Fruit fly (Drosophila melanogaster): ENCODE data around the gene CG14050.

The CG14050 gene

dm6 chrX:2303771-2304513 lies 22.1 kb downstream of the CG14050 start (continued):
- TF ChIP-seq CG17912 (GFP tag; optimal IDR thresholded peaks at IDR 0.05) = no peak
- peak; percentile 66 for TF ChIP-seq Deaf1 (tag; optimal IDR thresholded peaks at IDR 0.05)
- peak; percentile 91 for TF ChIP-seq slbo (GFP tag; IDR thresholded peaks at IDR 0.05)
- TF ChIP-seq peb (GFP tag; IDR thresholded peaks at IDR 0.05) = peak; percentile 77; the same call in 1 of the 2 replicates
- peak; percentile 55 for TF ChIP-seq CG7987 (GFP tag; optimal IDR thresholded peaks at IDR 0.05)
- TF ChIP-seq mirr (GFP tag; optimal IDR thresholded peaks at IDR 0.05) = peak; percentile 63
- peak; percentile 99 for TF ChIP-seq Ets65A (GFP tag)
- peak; percentile 60 for TF ChIP-seq CG14965 (GFP tag; optimal IDR thresholded peaks at IDR 0.05; ENCODE audit: borderline replicate concordance)
- TF ChIP-seq CG10366 (GFP tag; IDR thresholded peaks at IDR 0.05) = peak; percentile 82
- TF ChIP-seq CHES-1-like (GFP tag; optimal IDR thresholded peaks at IDR 0.05) = peak; percentile 97
- no peak for TF ChIP-seq pan (optimal IDR thresholded peaks at IDR 0.05)
- peak in 1 of 2 experiments; percentile 82 for TF ChIP-seq pan (GFP tag; optimal IDR thresholded peaks at IDR 0.05 in 1 of 2, IDR thresholded peaks at IDR 0.05 in 1 of 2)
- peak; percentile 86 for TF ChIP-seq CG1647 (GFP tag; optimal IDR thresholded peaks at IDR 0.05)
- TF ChIP-seq Atf-2 (GFP tag; optimal IDR thresholded peaks at IDR 0.05) = peak; percentile 89
- peak; percentile 87 for TF ChIP-seq CG14441 (GFP tag; IDR thresholded peaks at IDR 0.05)
- TF ChIP-seq CG10431 (GFP tag; optimal IDR thresholded peaks at IDR 0.05) = peak; percentile 59
- TF ChIP-seq stwl (tag; optimal IDR thresholded peaks at IDR 0.05) = no peak
- peak; percentile 93 for TF ChIP-seq jumu (GFP tag; optimal IDR thresholded peaks at IDR 0.05)
- TF ChIP-seq knrl (GFP tag; IDR thresholded peaks at IDR 0.05; ENCODE audit: partially characterized antibody) = peak; percentile 28; the same call in 1 of the 3 replicates
- peak; percentile 78 for TF ChIP-seq tgo (GFP tag; IDR thresholded peaks at IDR 0.05)
- peak; percentile 90 for TF ChIP-seq Atf3 (GFP tag; optimal IDR thresholded peaks at IDR 0.05)
- peak; percentile 55; the same call in 1 of the 2 replicates for TF ChIP-seq CG1024 (GFP tag; IDR thresholded peaks at IDR 0.05)
- peak; percentile 68; the same call in 2 of the 3 replicates for TF ChIP-seq z (GFP tag; IDR thresholded peaks at IDR 0.05)
- TF ChIP-seq so (GFP tag; IDR thresholded peaks at IDR 0.05) = peak; percentile 85
- peak; percentile 94 for TF ChIP-seq HmgZ (tag; optimal IDR thresholded peaks at IDR 0.05)
- peak; percentile 64 for TF ChIP-seq CG13894 (tag; optimal IDR thresholded peaks at IDR 0.05)
- peak; percentile 74; the same call in 2 of the 3 replicates for TF ChIP-seq CG2889 (GFP tag; IDR thresholded peaks at IDR 0.05)
- TF ChIP-seq gt (GFP tag; IDR thresholded peaks at IDR 0.05) = peak; percentile 38; the same call in 1 of the 2 replicates
- peak; percentile 78 for TF ChIP-seq nom (GFP tag; optimal IDR thresholded peaks at IDR 0.05)
- TF ChIP-seq CG14710 (tag; optimal IDR thresholded peaks at IDR 0.05) = peak; percentile 79
- TF ChIP-seq h (optimal IDR thresholded peaks at IDR 0.05) = no peak
- no peak for TF ChIP-seq Dref (GFP tag; IDR thresholded peaks at IDR 0.05)
- TF ChIP-seq Ptx1 (GFP tag; IDR thresholded peaks at IDR 0.05) = peak; percentile 83
- peak; percentile 84 for TF ChIP-seq sob (GFP tag; IDR thresholded peaks at IDR 0.05)
- no peak for TF ChIP-seq gfzf (GFP tag; optimal IDR thresholded peaks at IDR 0.05)
- TF ChIP-seq Chrac-16 (GFP tag; optimal IDR thresholded peaks at IDR 0.05) = peak; percentile 92
- peak; percentile 79 for TF ChIP-seq CG12155 (GFP tag; optimal IDR thresholded peaks at IDR 0.05)
- peak; percentile 85 for TF ChIP-seq ab (GFP tag; optimal IDR thresholded peaks at IDR 0.05)
- peak; percentile 47; the same call in 1 of the 2 replicates for TF ChIP-seq CG17612 (GFP tag; IDR thresholded peaks at IDR 0.05)
- peak; percentile 73 for TF ChIP-seq CG31224 (GFP tag; IDR thresholded peaks at IDR 0.05)
- TF ChIP-seq CG7357 (GFP tag; IDR thresholded peaks at IDR 0.05) = peak; percentile 69
- TF ChIP-seq Sox100B (GFP tag; optimal IDR thresholded peaks at IDR 0.05) = peak; percentile 85
- TF ChIP-seq Poxn (GFP tag; IDR thresholded peaks at IDR 0.05) = peak; percentile 32; the same call in 1 of the 2 replicates
- peak; percentile 85 for TF ChIP-seq Rfx (GFP tag; IDR thresholded peaks at IDR 0.05)
- peak; percentile 71; the same call in 2 of the 3 replicates for TF ChIP-seq ken (GFP tag; IDR thresholded peaks at IDR 0.05)
- 0 out of 2 replicates have a peak, but pooled peaks have one; percentile 48 for TF ChIP-seq dati (GFP tag; IDR thresholded peaks at IDR 0.05)
- TF ChIP-seq chn (GFP tag; optimal IDR thresholded peaks at IDR 0.05) = peak; percentile 91
- peak; percentile 80 for TF ChIP-seq Abd-B (GFP tag; optimal IDR thresholded peaks at IDR 0.05)
- TF ChIP-seq fd64A (GFP tag; optimal IDR thresholded peaks at IDR 0.05) = peak; percentile 52
- no peak for TF ChIP-seq CG6791 (GFP tag; IDR thresholded peaks at IDR 0.05; ENCODE audit: partially characterized antibody)
